Worm (Caenorhabditis elegans) whole organism, mixed stage, embryonic: ENCODE data around the gene F41C3.1.

Experiments used
- M03D4.4 ChIP-seq: sonication (generic microtip); optimal IDR thresholded peaks from 2 replicates; lab custom pipeline; 2017; ENCODE audit warnings: mild to moderate bottlenecking, missing genetic modification characterization, missing compliant biosample characterization
- bed-3 ChIP-seq: fragments of 200-800 bp; sonication (Bioruptor generic); optimal IDR thresholded peaks from 3 replicates; lab custom pipeline; 2018; ENCODE audit warnings: mild to moderate bottlenecking, missing genetic modification characterization, moderate library complexity, missing compliant biosample characterization
- blmp-1 ChIP-seq: fragments of 150-350 bp; optimal IDR thresholded peaks from 2 replicates; lab custom pipeline; 2014; ENCODE audit warnings: missing biosample characterization, missing genetic modification characterization
- ceh-39 ChIP-seq: fragments of 150-350 bp; optimal IDR thresholded peaks from 2 replicates; lab custom pipeline; 2014; ENCODE audit warnings: missing biosample characterization, missing genetic modification characterization
- ceh-43 ChIP-seq: fragments of 200-800 bp; sonication (Bioruptor generic); optimal IDR thresholded peaks from 2 replicates; lab custom pipeline; 2018; ENCODE audit warnings: mild to moderate bottlenecking, missing genetic modification characterization, moderate library complexity, missing compliant biosample characterization
- ceh-83 ChIP-seq: fragments of 200-800 bp; sonication (Bioruptor generic); optimal IDR thresholded peaks from 2 replicates; lab custom pipeline; 2018; ENCODE audit warnings: mild to moderate bottlenecking, missing genetic modification characterization, missing compliant biosample characterization
- ces-1 ChIP-seq: fragments of 150-350 bp; optimal IDR thresholded peaks from 2 replicates; lab custom pipeline; 2014; ENCODE audit warnings: missing biosample characterization, missing genetic modification reagents, missing genetic modification characterization
- cnd-1 ChIP-seq: fragments of 200-800 bp; sonication (Bioruptor generic); optimal IDR thresholded peaks from 2 replicates; lab custom pipeline; 2018; ENCODE audit warnings: mild to moderate bottlenecking, missing genetic modification characterization, missing compliant biosample characterization
- drap-1 ChIP-seq: fragments of 200-800 bp; sonication (Bioruptor generic); optimal IDR thresholded peaks from 3 replicates; lab custom pipeline; 2018; ENCODE audit warnings: mild to moderate bottlenecking, missing genetic modification characterization, missing compliant biosample characterization
- elt-1 ChIP-seq: sonication (generic microtip); optimal IDR thresholded peaks from 2 replicates; lab custom pipeline; 2017; ENCODE audit warnings: missing genetic modification characterization, mild to moderate bottlenecking, missing compliant biosample characterization, antibody characterized with exemption, moderate library complexity, borderline replicate concordance; ENCODE audit not compliant: insufficient read depth
- elt-3 ChIP-seq: fragments of 150-350 bp; optimal IDR thresholded peaks from 2 replicates; lab custom pipeline; 2014; ENCODE audit warnings: missing biosample characterization, missing genetic modification characterization
- ham-2 ChIP-seq: fragments of 200-800 bp; sonication (Bioruptor generic); optimal IDR thresholded peaks from 2 replicates; lab custom pipeline; 2018; ENCODE audit warnings: mild to moderate bottlenecking, missing genetic modification characterization, missing compliant biosample characterization
- hlh-1 ChIP-seq: fragments of 150-350 bp; optimal IDR thresholded peaks from 2 replicates; lab custom pipeline; 2014; ENCODE audit warnings: missing biosample characterization, missing genetic modification reagents, missing genetic modification characterization
- lin-13 ChIP-seq: fragments of 150-350 bp; optimal IDR thresholded peaks from 2 replicates; lab custom pipeline; 2014; ENCODE audit warnings: missing biosample characterization, missing genetic modification characterization
- lin-32 ChIP-seq: fragments of 200-800 bp; sonication (Bioruptor generic); optimal IDR thresholded peaks from 2 replicates; lab custom pipeline; 2018; ENCODE audit warnings: mild to moderate bottlenecking, missing genetic modification characterization, missing compliant biosample characterization
- lsy-2 ChIP-seq: fragments of 150-350 bp; optimal IDR thresholded peaks from 2 replicates; lab custom pipeline; 2014; ENCODE audit warnings: missing biosample characterization, missing genetic modification characterization
- mab-5 ChIP-seq: fragments of 150-350 bp; optimal IDR thresholded peaks from 2 replicates; lab custom pipeline; 2014; ENCODE audit warnings: missing biosample characterization, missing genetic modification characterization
- mep-1 ChIP-seq: fragments of 150-350 bp; optimal IDR thresholded peaks from 2 replicates; lab custom pipeline; 2017; ENCODE audit warnings: missing biosample characterization, missing genetic modification reagents, missing genetic modification characterization, inconsistent platforms
- nhr-12 ChIP-seq: fragments of 150-350 bp; optimal IDR thresholded peaks from 2 replicates; lab custom pipeline; 2014; ENCODE audit warnings: missing biosample characterization, missing genetic modification characterization
- nhr-2 ChIP-seq: fragments of 150-350 bp; optimal IDR thresholded peaks from 2 replicates; lab custom pipeline; 2014; ENCODE audit warnings: missing biosample characterization, missing genetic modification characterization
- nhr-237 ChIP-seq: fragments of 150-350 bp; optimal IDR thresholded peaks from 2 replicates; lab custom pipeline; 2014; ENCODE audit warnings: missing biosample characterization, missing genetic modification characterization
- nhr-28 ChIP-seq: fragments of 150-350 bp; optimal IDR thresholded peaks from 2 replicates; lab custom pipeline; 2014; ENCODE audit warnings: missing biosample characterization, missing genetic modification characterization
- nhr-76 ChIP-seq: sonication (generic microtip); optimal IDR thresholded peaks from 2 replicates; lab custom pipeline; 2017; ENCODE audit warnings: missing biosample characterization, missing genetic modification characterization
- pha-4 ChIP-seq: fragments of 150-350 bp; optimal IDR thresholded peaks from 2 replicates; lab custom pipeline; 2018; ENCODE audit warnings: missing biosample characterization, missing genetic modification reagents, missing genetic modification characterization
- sem-2 ChIP-seq: fragments of 200-800 bp; sonication (Bioruptor generic); optimal IDR thresholded peaks from 2 replicates; lab custom pipeline; 2018; ENCODE audit warnings: mild to moderate bottlenecking, missing genetic modification characterization, missing compliant biosample characterization
- snpc-4 ChIP-seq: fragments of 150-350 bp; optimal IDR thresholded peaks from 2 replicates; lab custom pipeline; 2014; ENCODE audit warnings: missing biosample characterization, missing genetic modification characterization
- sptf-1 ChIP-seq: sonication (generic microtip); optimal IDR thresholded peaks from 2 replicates; lab custom pipeline; 2017; ENCODE audit warnings: mild to moderate bottlenecking, missing genetic modification characterization, moderate library complexity, missing compliant biosample characterization
- tbx-8 ChIP-seq: fragments of 200-800 bp; sonication (Bioruptor generic); optimal IDR thresholded peaks from 2 replicates; lab custom pipeline; 2018; ENCODE audit warnings: mild to moderate bottlenecking, missing genetic modification characterization, moderate library complexity, missing compliant biosample characterization
- unc-120 ChIP-seq: sonication (generic microtip); optimal IDR thresholded peaks from 2 replicates; lab custom pipeline; 2017; ENCODE audit warnings: missing genetic modification characterization, missing compliant biosample characterization; ENCODE audit not compliant: poor library complexity, severe bottlenecking
- unc-39 ChIP-seq: fragments of 150-350 bp; optimal IDR thresholded peaks from 2 replicates; lab custom pipeline; 2014; ENCODE audit warnings: missing biosample characterization, missing genetic modification characterization
- zip-8 ChIP-seq: fragments of 150-350 bp; optimal IDR thresholded peaks from 2 replicates; lab custom pipeline; 2014; ENCODE audit warnings: missing biosample characterization, missing genetic modification characterization
- ztf-11 ChIP-seq: fragments of 150-350 bp; optimal IDR thresholded peaks from 2 replicates; lab custom pipeline; 2014; ENCODE audit warnings: missing biosample characterization, missing genetic modification characterization

F41C3.1 gene

DNA sequence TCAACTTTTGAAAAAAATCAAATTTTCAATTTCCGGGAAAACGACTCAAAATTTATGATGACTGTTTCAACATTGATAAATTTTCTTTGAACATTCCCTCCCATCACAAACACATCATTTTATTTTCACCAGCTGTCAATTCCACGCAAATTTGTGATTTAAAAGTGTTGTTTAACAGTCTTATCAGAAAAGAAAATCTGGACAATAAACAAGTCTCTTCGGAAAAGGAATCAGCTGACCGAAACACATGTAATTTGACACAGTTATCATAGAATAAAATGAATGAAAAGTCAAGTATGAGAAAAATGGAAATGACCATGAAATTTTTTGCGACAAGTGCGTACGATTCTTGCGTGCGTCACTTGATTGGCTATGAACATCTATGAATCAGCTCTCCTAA, 17.0 kb downstream of the F41C3.1 start:
- TF ChIP-seq ham-2 (no peak), zip-8 (tag; lab: Kevin White, UChicago) (no peak), drap-1 (GFP tag; lab: Kevin White, UChicago) (no peak), mep-1 (tag; lab: Kevin White, UChicago) (no peak), nhr-12 (no peak), nhr-2 (tag; lab: Kevin White, UChicago) (no peak), lin-32 (no peak), ceh-39 (tag; lab: Kevin White, UChicago) (no peak), blmp-1 (tag; lab: Kevin White, UChicago) (no peak), ces-1 (GFP tag; lab: Kevin White, UChicago) (no peak), sptf-1 (no peak)

ce11 chrII:4769886-4770285, 17.8 kb downstream of the F41C3.1 start:
- no peak for TF ChIP-seq ztf-11 (tag; lab: Kevin White, UChicago)
- TF ChIP-seq ces-1 (GFP tag; lab: Kevin White, UChicago): no peak
- TF ChIP-seq nhr-2 (tag; lab: Kevin White, UChicago): no peak
- TF ChIP-seq hlh-1 (tag; lab: Kevin White, UChicago): no peak
- no peak for TF ChIP-seq M03D4.4 (tag; lab: Kevin White, UChicago)
- no peak for TF ChIP-seq elt-1
- TF ChIP-seq unc-120 (tag; lab: Kevin White, UChicago): no peak
- TF ChIP-seq lin-13 (tag; lab: Kevin White, UChicago): no peak
- no peak for TF ChIP-seq nhr-76 (tag; lab: Kevin White, UChicago)
- no peak for TF ChIP-seq ceh-43 (GFP tag; lab: Kevin White, UChicago)
- no peak for TF ChIP-seq snpc-4 (tag; lab: Kevin White, UChicago)
- TF ChIP-seq blmp-1 (tag; lab: Kevin White, UChicago): no peak
- TF ChIP-seq pha-4 (tag; lab: Kevin White, UChicago): no peak
- no peak for TF ChIP-seq tbx-8 (GFP tag; lab: Kevin White, UChicago)
- TF ChIP-seq drap-1 (GFP tag; lab: Kevin White, UChicago): no peak
- TF ChIP-seq mep-1 (tag; lab: Kevin White, UChicago): no peak
- no peak for TF ChIP-seq sem-2

ce11 chrII:4771282-4771681, 19.2 kb downstream of the F41C3.1 start, which contains the start of gene F26G1.5:
Gene F26G1.5 (minus strand): TSS chrII:4771382.
- TF ChIP-seq ztf-11 (tag; lab: Kevin White, UChicago) (no peak), M03D4.4 (tag; lab: Kevin White, UChicago) (no peak), ceh-43 (GFP tag; lab: Kevin White, UChicago) (no peak), cnd-1 (tag; lab: Kevin White, UChicago) (no peak), ham-2 (no peak), nhr-76 (tag; lab: Kevin White, UChicago) (no peak), hlh-1 (tag; lab: Kevin White, UChicago) (no peak), snpc-4 (tag; lab: Kevin White, UChicago) (no peak), mab-5 (tag; lab: Kevin White, UChicago) (no peak), nhr-2 (tag; lab: Kevin White, UChicago) (no peak), nhr-237 (no peak), sem-2 (no peak), ces-1 (GFP tag; lab: Kevin White, UChicago) (no peak), pha-4 (tag; lab: Kevin White, UChicago) (no peak), unc-39 (no peak), drap-1 (GFP tag; lab: Kevin White, UChicago) (no peak), nhr-28 (no peak), elt-3 (tag; lab: Kevin White, UChicago) (no peak), lin-13 (tag; lab: Kevin White, UChicago) (no peak), zip-8 (tag; lab: Kevin White, UChicago) (no peak)

- TF ChIP-seq lsy-2 (tag; lab: Kevin White, UChicago) (no peak), M03D4.4 (tag; lab: Kevin White, UChicago) (no peak), sem-2 (no peak), nhr-12 (no peak), ceh-83 (GFP tag; lab: Kevin White, UChicago) (no peak), sptf-1 (no peak), cnd-1 (tag; lab: Kevin White, UChicago) (no peak), zip-8 (tag; lab: Kevin White, UChicago) (no peak), pha-4 (tag; lab: Kevin White, UChicago) (no peak), mab-5 (tag; lab: Kevin White, UChicago) (no peak), ceh-39 (tag; lab: Kevin White, UChicago) (no peak), lin-32 (no peak), bed-3 (no peak), elt-1 (no peak), ham-2 (no peak), ztf-11 (tag; lab: Kevin White, UChicago) (no peak), blmp-1 (tag; lab: Kevin White, UChicago) (no peak), nhr-28 (no peak)
Measured at ce11 chrII:4772441-4772840, 20.3 kb downstream of the F41C3.1 start.
